Worm (Caenorhabditis elegans): Measurements from ENCODE around the gene irld-25.
"Not testable (repeated sequence)": the region's sequence is repeated elsewhere in the genome, so short reads cannot be mapped to it uniquely, and the experiment has no call there.

irld-25 gene

DNA sequence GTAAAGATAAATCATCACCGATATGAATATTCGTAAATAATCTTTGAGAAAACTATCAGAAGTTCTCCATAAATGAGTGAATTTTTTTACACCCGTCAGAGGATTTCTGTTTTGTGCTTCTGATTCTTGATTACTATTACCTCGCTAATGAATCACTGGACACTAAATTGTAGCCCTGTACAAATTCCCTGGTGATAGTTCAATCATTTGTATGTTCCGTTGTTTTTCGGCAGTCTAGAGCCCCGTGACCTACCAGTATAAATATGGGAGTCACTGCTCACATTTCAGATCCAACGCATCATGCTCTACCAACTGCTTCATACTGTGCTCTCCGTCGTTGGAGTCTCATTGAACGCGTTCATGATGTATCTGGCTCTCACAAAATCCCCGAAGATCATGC, 28.9 kb downstream of the irld-25 start, which contains the start of gene srd-28:
Gene srd-28 (plus strand): TSS at position 301 of the 400 bp plus-strand sequence.
- TF ChIP-seq sptf-1 (tag; optimal IDR thresholded peaks at IDR 0.05); zip-8 (tag; optimal IDR thresholded peaks at IDR 0.05); elt-1 (tag; optimal IDR thresholded peaks at IDR 0.05; ENCODE audit: borderline replicate concordance, insufficient read depth): not testable (repeated sequence)

ce11 chrV:15252082-15252481, 30.7 kb downstream of the irld-25 start, which contains the start of gene srbc-76:
TSS of gene srbc-76 (plus strand) at chrV:15252382.
- TF ChIP-seq nhr-76 (tag; optimal IDR thresholded peaks at IDR 0.05), result no peak
- TF ChIP-seq mab-5 (tag; optimal IDR thresholded peaks at IDR 0.05), result no peak
- no peak for TF ChIP-seq bed-3 (GFP tag; optimal IDR thresholded peaks at IDR 0.05)
- TF ChIP-seq ces-1 (GFP tag; optimal IDR thresholded peaks at IDR 0.05), result no peak
- no peak for TF ChIP-seq drap-1 (GFP tag; optimal IDR thresholded peaks at IDR 0.05)
- no peak for TF ChIP-seq tbx-8 (GFP tag; optimal IDR thresholded peaks at IDR 0.05)
- no peak for TF ChIP-seq M03D4.4 (tag; optimal IDR thresholded peaks at IDR 0.05)
- no peak for TF ChIP-seq ztf-11 (tag; optimal IDR thresholded peaks at IDR 0.05)
- TF ChIP-seq nhr-237 (tag; optimal IDR thresholded peaks at IDR 0.05), result no peak
- TF ChIP-seq lsy-2 (tag; optimal IDR thresholded peaks at IDR 0.05), result no peak
- TF ChIP-seq cnd-1 (tag; optimal IDR thresholded peaks at IDR 0.05), result no peak
- no peak for TF ChIP-seq mls-2 (tag; optimal IDR thresholded peaks at IDR 0.05)
- no peak for TF ChIP-seq mep-1 (tag; optimal IDR thresholded peaks at IDR 0.05)
- TF ChIP-seq nhr-28 (tag; optimal IDR thresholded peaks at IDR 0.05), result no peak
- no peak for TF ChIP-seq unc-39 (tag; optimal IDR thresholded peaks at IDR 0.05)
- TF ChIP-seq unc-62 (GFP tag; optimal IDR thresholded peaks at IDR 0.05), result no peak
- no peak for TF ChIP-seq sem-2 (GFP tag; optimal IDR thresholded peaks at IDR 0.05)
- TF ChIP-seq sptf-1 (tag; optimal IDR thresholded peaks at IDR 0.05), result no peak
- TF ChIP-seq unc-120 (tag; optimal IDR thresholded peaks at IDR 0.05; ENCODE audit: poor library complexity, severe bottlenecking), result no peak

DNA sequence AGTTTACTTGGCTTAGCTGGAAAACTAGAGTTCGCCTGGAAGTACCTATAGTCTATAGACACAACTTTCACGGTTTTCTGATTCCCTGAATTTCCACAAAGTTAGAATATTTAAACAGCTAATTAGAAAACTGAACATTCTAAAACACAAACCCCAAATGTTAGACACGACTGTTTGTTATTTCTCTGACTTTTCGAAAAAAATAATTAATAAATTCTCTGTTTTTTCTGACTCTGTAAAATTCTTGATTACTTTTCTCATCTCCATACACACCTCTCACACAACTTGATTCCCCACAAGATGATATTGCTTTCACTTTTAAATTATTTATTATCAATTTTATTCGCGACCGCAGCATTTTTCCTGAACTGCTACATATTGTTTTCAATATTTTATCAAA, 32.1 kb downstream of the irld-25 start, which contains the start of gene srbc-75:
Gene srbc-75 (plus strand): TSS at position 301 of the 400 bp plus-strand sequence.
- no peak for TF ChIP-seq bed-3 (GFP tag; optimal IDR thresholded peaks at IDR 0.05)
- TF ChIP-seq nhr-12 (tag; optimal IDR thresholded peaks at IDR 0.05), result no peak
- no peak for TF ChIP-seq drap-1 (GFP tag; optimal IDR thresholded peaks at IDR 0.05)
- TF ChIP-seq flh-1 (GFP tag; optimal IDR thresholded peaks at IDR 0.05), result no peak
- TF ChIP-seq elt-1 (tag; optimal IDR thresholded peaks at IDR 0.05; ENCODE audit: borderline replicate concordance, insufficient read depth), result no peak
- no peak for TF ChIP-seq zip-8 (tag; optimal IDR thresholded peaks at IDR 0.05)
- no peak for TF ChIP-seq ztf-11 (tag; optimal IDR thresholded peaks at IDR 0.05)
- no peak for TF ChIP-seq nhr-76 (tag; optimal IDR thresholded peaks at IDR 0.05)
- TF ChIP-seq blmp-1 (tag; optimal IDR thresholded peaks at IDR 0.05), result no peak
- no peak for TF ChIP-seq hlh-1 (tag; optimal IDR thresholded peaks at IDR 0.05)
- TF ChIP-seq ces-1 (GFP tag; optimal IDR thresholded peaks at IDR 0.05), result no peak
- TF ChIP-seq mep-1 (tag; optimal IDR thresholded peaks at IDR 0.05), result no peak
- no peak for TF ChIP-seq unc-120 (tag; optimal IDR thresholded peaks at IDR 0.05; ENCODE audit: poor library complexity, severe bottlenecking)
- no peak for TF ChIP-seq lsy-2 (tag; optimal IDR thresholded peaks at IDR 0.05)
- TF ChIP-seq lin-13 (tag; optimal IDR thresholded peaks at IDR 0.05), result no peak
- TF ChIP-seq ceh-43 (GFP tag; optimal IDR thresholded peaks at IDR 0.05), result no peak
- no peak for TF ChIP-seq nhr-2 (tag; optimal IDR thresholded peaks at IDR 0.05)
- TF ChIP-seq nhr-237 (tag; optimal IDR thresholded peaks at IDR 0.05), result no peak

- TF ChIP-seq mls-2 (tag; optimal IDR thresholded peaks at IDR 0.05); drap-1 (GFP tag; optimal IDR thresholded peaks at IDR 0.05); ceh-39 (tag; optimal IDR thresholded peaks at IDR 0.05): not testable (repeated sequence)
Observed at ce11 chrV:15256669-15257068, 35.2 kb downstream of the irld-25 start, which contains the start of gene srsx-39. TSS of gene srsx-39 (minus strand) at chrV:15256769.

- no peak for TF ChIP-seq ceh-83 (GFP tag; optimal IDR thresholded peaks at IDR 0.05)
- TF ChIP-seq lin-32 (GFP tag; optimal IDR thresholded peaks at IDR 0.05), result no peak
- no peak for TF ChIP-seq mab-5 (tag; optimal IDR thresholded peaks at IDR 0.05)
- no peak for TF ChIP-seq unc-62 (GFP tag; optimal IDR thresholded peaks at IDR 0.05)
- no peak for TF ChIP-seq ztf-11 (tag; optimal IDR thresholded peaks at IDR 0.05)
- no peak for TF ChIP-seq cnd-1 (tag; optimal IDR thresholded peaks at IDR 0.05)
Observed at ce11 chrV:15259049-15259448, 37.6 kb downstream of the irld-25 start, which contains the start of gene srsx-37. TSS of gene srsx-37 (minus strand) at chrV:15259149.

Measured in whole organism, mixed stage, embryonic.